Fruit fly (Drosophila melanogaster) whole organism, pupa: ENCODE results near the gene Tis11.

Experiments
- CG14655 ChIP-seq: fragments of 200-800 bp; sonication (Bioruptor generic); optimal IDR thresholded peaks from 3 replicates; lab custom pipeline; 2017; ENCODE audit warnings: mild to moderate bottlenecking, missing biosample characterization, missing genetic modification reagents, missing genetic modification characterization
- CG15710 ChIP-seq: fragments of 200-800 bp; sonication (Bioruptor generic); optimal IDR thresholded peaks from 2 replicates; lab custom pipeline; 2018; ENCODE audit warnings: missing biosample characterization, mild to moderate bottlenecking, missing genetic modification characterization, moderate library complexity
- CG32121 ChIP-seq: fragments of 200-800 bp; sonication (Bioruptor generic); IDR thresholded peaks from 2 replicates; pipeline ENCODE4 v1.3.6; 2022; ENCODE audit warnings: missing biosample characterization, missing genetic modification characterization

- TF ChIP-seq CG14655 (GFP tag; lab: Kevin White, UChicago) (no peak), CG15710 (tag; lab: Kevin White, UChicago) (no peak), CG32121 (GFP tag; lab: Robert Waterston, UW) (no peak)
Observed at dm6 chrX:12615752-12616366, 43.4 kb upstream of the Tis11 start, which contains the start of gene CG11085.
